Worm (Caenorhabditis elegans) whole organism, L4 larva: ENCODE data around the gene C23H3.5.

Source experiments
- F37D6.2 ChIP-seq: sonication (generic microtip); optimal IDR thresholded peaks from 2 replicates; lab custom pipeline; 2016; ENCODE audit warnings: mild to moderate bottlenecking, missing genetic modification characterization, missing compliant biosample characterization
- ZK546.5 ChIP-seq, 2 experiments: sonication (generic microtip); optimal IDR thresholded peaks; 2 replicates each; lab custom pipeline; 2017; ENCODE audit warnings: missing biosample characterization in 2 of 2, missing genetic modification characterization in 2 of 2
- daf-12 ChIP-seq: fragments of 150-350 bp; optimal IDR thresholded peaks from 2 replicates; lab custom pipeline; 2014; ENCODE audit warnings: missing biosample characterization, missing genetic modification reagents, missing genetic modification characterization
- egl-27 ChIP-seq: sonication (generic microtip); optimal IDR thresholded peaks from 3 replicates; lab custom pipeline; 2017; ENCODE audit warnings: missing biosample characterization, missing genetic modification reagents, missing genetic modification characterization
- lin-38 ChIP-seq: fragments of 200-800 bp; sonication (Bioruptor generic); IDR thresholded peaks from 2 replicates; pipeline ENCODE4 v1.3.6; 2022; ENCODE audit warnings: missing genetic modification reagents, missing genetic modification characterization, missing compliant biosample characterization
- lsy-2 ChIP-seq, 2 experiments: fragments of 150-350 bp in 1 of 2; sonication (generic microtip) in 1 of 2; optimal IDR thresholded peaks; 2 replicates each; lab custom pipeline; 2014 to 2017; ENCODE audit warnings: missing biosample characterization in 2 of 2, missing genetic modification characterization in 2 of 2
- mes-2 ChIP-seq: sonication (generic microtip); optimal IDR thresholded peaks from 2 replicates; lab custom pipeline; 2016; ENCODE audit warnings: missing genotype, mild to moderate bottlenecking, missing genetic modification characterization, missing compliant biosample characterization; ENCODE audit not compliant: poor library complexity, severe bottlenecking
- nhr-42 ChIP-seq: fragments of 200-800 bp; sonication (Bioruptor generic); IDR thresholded peaks from 2 replicates; pipeline ENCODE4 v1.3.6; 2022; ENCODE audit warnings: missing genetic modification characterization, missing compliant biosample characterization
- php-3 ChIP-seq: fragments of 200-800 bp; sonication (Bioruptor generic); IDR thresholded peaks from 2 replicates; pipeline ENCODE4 v1.3.6; 2022; ENCODE audit warnings: missing genetic modification reagents, missing genetic modification characterization, missing compliant biosample characterization
- unc-62 ChIP-seq, 3 experiments: fragments of 150-350 bp in 1 of 3; sonication (generic microtip); optimal IDR thresholded peaks in 2 of 3; peaks in 1 of 3; 1 replicate in 1 of 3; 2 replicates in 2 of 3; lab custom pipeline; 2014 to 2017; ENCODE audit warnings: missing biosample characterization in 3 of 3, missing genetic modification characterization in 3 of 3, missing genetic modification reagents in 3 of 3, missing genotype in 1 of 3
- zag-1 ChIP-seq: fragments of 150-350 bp; optimal IDR thresholded peaks from 2 replicates; lab custom pipeline; 2014; ENCODE audit warnings: missing biosample characterization, missing genetic modification characterization

- TF ChIP-seq unc-62 (GFP tag; optimal IDR thresholded peaks at IDR 0.05 in 1 of 2; lab: Kevin White, UChicago) (no peak), unc-62 (tag; optimal IDR thresholded peaks at IDR 0.05; lab: Kevin White, UChicago) (no peak), F37D6.2 (no peak), lin-38 (GFP tag; lab: Robert Waterston, UW) (no peak), mes-2 (no peak), daf-12 (tag; lab: Kevin White, UChicago) (no peak), zag-1 (tag; lab: Kevin White, UChicago) (no peak), ZK546.5 (tag; optimal IDR thresholded peaks at IDR 0.05; lab: Kevin White, UChicago) (no peak), egl-27 (tag; lab: Kevin White, UChicago) (no peak), nhr-42 (GFP tag; lab: Robert Waterston, UW) (no peak), php-3 (GFP tag; lab: Robert Waterston, UW) (no peak), lsy-2 (tag; optimal IDR thresholded peaks at IDR 0.05; lab: Kevin White, UChicago) (no peak)
Observed at ce11 chrII:95177-95576, 47.8 kb downstream of the C23H3.5 start, which contains the start of gene C50D2.7.
